Worm (Caenorhabditis elegans) whole organism, L4 larva: Measurements from ENCODE around the gene idpb-2.

Source experiments
- F10B5.3 ChIP-seq: sonication (generic microtip); optimal IDR thresholded peaks from 2 replicates; lab custom pipeline; 2016; ENCODE audit warnings: mild to moderate bottlenecking, missing genetic modification characterization, missing compliant biosample characterization
- F26F4.8 ChIP-seq: fragments of 200-800 bp; sonication (Bioruptor generic); conservative IDR thresholded peaks from 2 replicates; pipeline ENCODE4 v1.3.6; 2022; ENCODE audit warnings: missing genetic modification characterization, missing compliant biosample characterization
- F37D6.2 ChIP-seq: sonication (generic microtip); optimal IDR thresholded peaks from 2 replicates; lab custom pipeline; 2016; ENCODE audit warnings: mild to moderate bottlenecking, missing genetic modification characterization, missing compliant biosample characterization
- R02D3.7 ChIP-seq: fragments of 150-350 bp; sonication (generic microtip); optimal IDR thresholded peaks from 3 replicates; lab custom pipeline; 2014; ENCODE audit warnings: missing biosample characterization, missing genetic modification characterization
- T26A8.4 ChIP-seq: fragments of 200-800 bp; sonication (Bioruptor generic); IDR thresholded peaks from 2 replicates; pipeline ENCODE4 v1.3.6; 2022; ENCODE audit warnings: missing genetic modification characterization, missing compliant biosample characterization
- Y105C5A.15 ChIP-seq: fragments of 200-800 bp; sonication (Bioruptor generic); IDR thresholded peaks from 2 replicates; pipeline ENCODE4 v1.3.6; 2022; ENCODE audit warnings: missing genetic modification characterization, missing compliant biosample characterization
- aha-1 ChIP-seq: fragments of 150-350 bp; peaks from one replicate; lab custom pipeline; 2014; ENCODE audit warnings: missing biosample characterization, missing genetic modification characterization
- aly-2 ChIP-seq: sonication (generic microtip); optimal IDR thresholded peaks from 2 replicates; lab custom pipeline; 2018; ENCODE audit warnings: missing biosample characterization, missing genetic modification characterization
- ama-1 ChIP-seq: fragments of 150-350 bp; optimal IDR thresholded peaks from 2 replicates; lab custom pipeline; 2014; ENCODE audit warnings: inconsistent platforms, mixed read lengths
- attf-4 ChIP-seq: sonication (generic microtip); optimal IDR thresholded peaks from 3 replicates; lab custom pipeline; 2017; ENCODE audit warnings: missing biosample characterization, missing genetic modification characterization
- ceh-82 ChIP-seq: sonication (generic microtip); optimal IDR thresholded peaks from 2 replicates; lab custom pipeline; 2017; ENCODE audit warnings: missing biosample characterization, missing genetic modification characterization
- daf-8 ChIP-seq: fragments of 200-800 bp; sonication (Bioruptor generic); IDR thresholded peaks from 2 replicates; pipeline ENCODE4 v1.3.6; 2022; ENCODE audit warnings: missing genetic modification characterization, missing compliant biosample characterization
- dmd-6 ChIP-seq: fragments of 200-800 bp; sonication (Bioruptor generic); IDR thresholded peaks from 2 replicates; pipeline ENCODE4 v1.3.6; 2022; ENCODE audit warnings: missing genetic modification reagents, missing genetic modification characterization, missing compliant biosample characterization
- dve-1 ChIP-seq: sonication (generic microtip); optimal IDR thresholded peaks from 2 replicates; lab custom pipeline; 2017; ENCODE audit warnings: antibody characterized with exemption, mild to moderate bottlenecking, missing genetic modification characterization, missing compliant biosample characterization; ENCODE audit not compliant: insufficient read depth
- egl-27 ChIP-seq: sonication (generic microtip); optimal IDR thresholded peaks from 3 replicates; lab custom pipeline; 2017; ENCODE audit warnings: missing biosample characterization, missing genetic modification reagents, missing genetic modification characterization
- egl-43 ChIP-seq: fragments of 200-800 bp; sonication (Bioruptor generic); IDR thresholded peaks from 2 replicates; pipeline ENCODE4 v1.3.6; 2022; ENCODE audit warnings: missing genetic modification reagents, missing genetic modification characterization, missing compliant biosample characterization
- fos-1 ChIP-seq: fragments of 150-350 bp; optimal IDR thresholded peaks from 2 replicates; lab custom pipeline; 2014; ENCODE audit warnings: missing biosample characterization, missing genetic modification characterization
- hif-1 ChIP-seq, 2 experiments: sonication (generic microtip); optimal IDR thresholded peaks; 2 replicates each; lab custom pipeline; 2016 to 2017; ENCODE audit warnings: missing compliant biosample characterization in 2 of 2, missing genetic modification characterization in 2 of 2, missing genetic modification reagents in 2 of 2, missing genotype in 2 of 2, mild to moderate bottlenecking in 1 of 2
- hlh-30 ChIP-seq: sonication (generic microtip); optimal IDR thresholded peaks from 2 replicates; lab custom pipeline; 2017; ENCODE audit warnings: antibody characterized with exemption, mild to moderate bottlenecking, missing genetic modification characterization, missing compliant biosample characterization; ENCODE audit not compliant: insufficient read depth
- jun-1 ChIP-seq: fragments of 150-350 bp; optimal IDR thresholded peaks from 2 replicates; lab custom pipeline; 2014; ENCODE audit warnings: missing biosample characterization, missing genetic modification reagents, missing genetic modification characterization
- lin-29 ChIP-seq: fragments of 200-800 bp; sonication (Bioruptor generic); IDR thresholded peaks from 2 replicates; pipeline ENCODE4 v1.3.6; 2022; ENCODE audit warnings: missing genetic modification reagents, missing genetic modification characterization, missing compliant biosample characterization
- lir-3 ChIP-seq: sonication (generic microtip); optimal IDR thresholded peaks from 2 replicates; lab custom pipeline; 2016; ENCODE audit warnings: mild to moderate bottlenecking, missing genetic modification characterization, missing compliant biosample characterization
- lsy-2 ChIP-seq, 2 experiments: fragments of 150-350 bp in 1 of 2; sonication (generic microtip) in 1 of 2; optimal IDR thresholded peaks; 2 replicates each; lab custom pipeline; 2014 to 2017; ENCODE audit warnings: missing biosample characterization in 2 of 2, missing genetic modification characterization in 2 of 2
- madf-9 ChIP-seq: fragments of 200-800 bp; sonication (Bioruptor generic); conservative IDR thresholded peaks from 2 replicates; pipeline ENCODE4 v1.3.6; 2022; ENCODE audit warnings: missing genetic modification reagents, missing genetic modification characterization, missing compliant biosample characterization
- mdl-1 ChIP-seq, 2 experiments: fragments of 150-350 bp in 1 of 2; sonication (generic microtip) in 1 of 2; optimal IDR thresholded peaks; 2 replicates each; lab custom pipeline; 2014 to 2017; ENCODE audit warnings: missing biosample characterization in 2 of 2, missing genetic modification characterization in 2 of 2
- mes-2 ChIP-seq: sonication (generic microtip); optimal IDR thresholded peaks from 2 replicates; lab custom pipeline; 2016; ENCODE audit warnings: missing genotype, mild to moderate bottlenecking, missing genetic modification characterization, missing compliant biosample characterization; ENCODE audit not compliant: poor library complexity, severe bottlenecking
- mxl-2 ChIP-seq: fragments of 200-800 bp; sonication (Bioruptor generic); conservative IDR thresholded peaks from 2 replicates; pipeline ENCODE4 v1.3.6; 2022; ENCODE audit warnings: missing genetic modification reagents, missing genetic modification characterization, missing compliant biosample characterization
- nhr-10 ChIP-seq: fragments of 150-350 bp; optimal IDR thresholded peaks from 2 replicates; lab custom pipeline; 2014; ENCODE audit warnings: missing biosample characterization, missing genetic modification characterization
- nhr-237 ChIP-seq: sonication (generic microtip); optimal IDR thresholded peaks from 2 replicates; lab custom pipeline; 2017; ENCODE audit warnings: missing biosample characterization, missing genetic modification characterization
- nhr-28 ChIP-seq: fragments of 150-350 bp; optimal IDR thresholded peaks from 2 replicates; lab custom pipeline; 2014; ENCODE audit warnings: missing biosample characterization, missing genetic modification characterization
- nhr-48 ChIP-seq: sonication (generic microtip); optimal IDR thresholded peaks from 2 replicates; lab custom pipeline; 2016; ENCODE audit warnings: mild to moderate bottlenecking, missing genetic modification characterization, missing compliant biosample characterization
- nhr-6 ChIP-seq: fragments of 150-350 bp; optimal IDR thresholded peaks from 2 replicates; lab custom pipeline; 2014; ENCODE audit warnings: missing biosample characterization, missing genetic modification characterization
- nhr-76 ChIP-seq: fragments of 150-350 bp; optimal IDR thresholded peaks from 2 replicates; lab custom pipeline; 2014; ENCODE audit warnings: missing biosample characterization, missing genetic modification characterization
- pha-4 ChIP-seq, 2 experiments: fragments of 150-350 bp in 1 of 2; fragments of 200-800 bp in 1 of 2; sonication (Bioruptor generic) in 1 of 2; IDR thresholded peaks in 1 of 2; optimal IDR thresholded peaks in 1 of 2; 2 replicates each; pipeline versions ENCODE4 v1.3.6 to Lab custom; 2014 to 2022; ENCODE audit warnings: missing genetic modification characterization in 2 of 2, missing genetic modification reagents in 2 of 2, missing biosample characterization in 1 of 2, missing compliant biosample characterization in 1 of 2
- php-3 ChIP-seq: fragments of 200-800 bp; sonication (Bioruptor generic); IDR thresholded peaks from 2 replicates; pipeline ENCODE4 v1.3.6; 2022; ENCODE audit warnings: missing genetic modification reagents, missing genetic modification characterization, missing compliant biosample characterization
- pqm-1 ChIP-seq: sonication (generic microtip); optimal IDR thresholded peaks from 2 replicates; lab custom pipeline; 2017; ENCODE audit warnings: missing biosample characterization, missing genetic modification characterization
- rbr-2 ChIP-seq: sonication (generic microtip); optimal IDR thresholded peaks from 2 replicates; lab custom pipeline; 2016; ENCODE audit warnings: missing genotype, missing genetic modification characterization, missing compliant biosample characterization
- spr-1 ChIP-seq: sonication (generic microtip); optimal IDR thresholded peaks from 2 replicates; lab custom pipeline; 2016; ENCODE audit warnings: mild to moderate bottlenecking, missing genetic modification characterization, missing compliant biosample characterization
- tag-97 ChIP-seq: fragments of 200-800 bp; sonication (Bioruptor generic); IDR thresholded peaks from 2 replicates; pipeline ENCODE4 v1.3.6; 2022; ENCODE audit warnings: missing genetic modification characterization, missing compliant biosample characterization
- tra-1 ChIP-seq: fragments of 200-800 bp; sonication (Bioruptor generic); IDR thresholded peaks from 2 replicates; pipeline ENCODE4 v1.3.6; 2022; ENCODE audit warnings: missing genetic modification reagents, missing genetic modification characterization, missing compliant biosample characterization
- unc-130 ChIP-seq: sonication (generic microtip); optimal IDR thresholded peaks from 2 replicates; lab custom pipeline; 2016; ENCODE audit warnings: missing genetic modification reagents, missing genetic modification characterization, missing compliant biosample characterization
- unc-39 ChIP-seq: sonication (generic microtip); optimal IDR thresholded peaks from 2 replicates; lab custom pipeline; 2017; ENCODE audit warnings: missing biosample characterization, missing genetic modification characterization
- unc-62 ChIP-seq, 3 experiments: fragments of 150-350 bp in 1 of 3; sonication (generic microtip); optimal IDR thresholded peaks in 2 of 3; peaks in 1 of 3; 1 replicate in 1 of 3; 2 replicates in 2 of 3; lab custom pipeline; 2014 to 2017; ENCODE audit warnings: missing biosample characterization in 3 of 3, missing genetic modification characterization in 3 of 3, missing genetic modification reagents in 3 of 3, missing genotype in 1 of 3
- vab-7 ChIP-seq: fragments of 200-800 bp; sonication (Bioruptor generic); IDR thresholded peaks from 2 replicates; pipeline ENCODE4 v1.3.6; 2022; ENCODE audit warnings: missing genetic modification reagents, missing genetic modification characterization, missing compliant biosample characterization
- zfp-3 ChIP-seq: fragments of 200-800 bp; sonication (Bioruptor generic); conservative IDR thresholded peaks from 2 replicates; pipeline ENCODE4 v1.3.6; 2022; ENCODE audit warnings: missing genetic modification reagents, missing genetic modification characterization, missing compliant biosample characterization
- ztf-11 ChIP-seq: fragments of 150-350 bp; optimal IDR thresholded peaks from 2 replicates; lab custom pipeline; 2014; ENCODE audit warnings: missing biosample characterization, missing genetic modification characterization
- ztf-7 ChIP-seq: fragments of 150-350 bp; optimal IDR thresholded peaks from 2 replicates; lab custom pipeline; 2014; ENCODE audit warnings: missing biosample characterization, missing genetic modification characterization

Gene idpb-2

ce11 chrII:5084225-5084624 is 14.8 kb upstream of the idpb-2 start:
- TF ChIP-seq zfp-3 (no peak), dmd-6 (peak; percentile 25; the same call in 1 of the 2 replicates), spr-1 (tag; lab: Kevin White, UChicago) (no peak), nhr-28 (tag; lab: Kevin White, UChicago) (peak; percentile 39)

ce11 chrII:5083341-5083740 is 13.9 kb upstream of the idpb-2 start, which contains the start of gene C04G6.4:
C04G6.4 (minus strand) TSS chrII:5083441.
- TF ChIP-seq F37D6.2 (no peak), hlh-30 (tag; lab: Kevin White, UChicago) (no peak), nhr-76 (tag; lab: Kevin White, UChicago) (no peak), F10B5.3 (tag; lab: Kevin White, UChicago) (no peak), mdl-1 (tag; optimal IDR thresholded peaks at IDR 0.05; lab: Kevin White, UChicago) (no peak), mxl-2 (GFP tag; lab: Robert Waterston, UW) (no peak), madf-9 (GFP tag; lab: Robert Waterston, UW) (no peak), egl-27 (tag; lab: Kevin White, UChicago) (no peak), fos-1 (no peak), aly-2 (tag; lab: Kevin White, UChicago) (no peak), ceh-82 (tag; lab: Kevin White, UChicago) (no peak), vab-7 (GFP tag; lab: Robert Waterston, UW) (no peak), R02D3.7 (tag; lab: Kevin White, UChicago) (no peak), pha-4 (GFP tag; IDR thresholded peaks at IDR 0.05; lab: Robert Waterston, UW) (no peak), pha-4 (tag; optimal IDR thresholded peaks at IDR 0.05; lab: Kevin White, UChicago) (no peak)

- no peak for TF ChIP-seq ama-1 (lab: Kevin White, UChicago)
- TF ChIP-seq aha-1 (tag; lab: Kevin White, UChicago), result peak; percentile 27
- TF ChIP-seq nhr-48 (tag; lab: Kevin White, UChicago), result no peak
- TF ChIP-seq tag-97 (GFP tag; lab: Robert Waterston, UW), result no peak
- no peak for TF ChIP-seq lir-3 (tag; lab: Kevin White, UChicago)
- TF ChIP-seq unc-130 (GFP tag; lab: Kevin White, UChicago), result peak; percentile 27
- TF ChIP-seq ztf-7 (tag; lab: Kevin White, UChicago), result no peak
- no peak for TF ChIP-seq attf-4 (tag; lab: Kevin White, UChicago)
- TF ChIP-seq lin-29 (GFP tag; lab: Robert Waterston, UW), result no peak
- TF ChIP-seq hif-1 (tag; optimal IDR thresholded peaks at IDR 0.05; lab: Kevin White, UChicago), result no peak
- TF ChIP-seq jun-1 (tag; lab: Kevin White, UChicago), result no peak
- TF ChIP-seq F26F4.8, result no peak
- TF ChIP-seq php-3 (GFP tag; lab: Robert Waterston, UW), result no peak
- no peak for TF ChIP-seq ztf-11
- TF ChIP-seq nhr-237 (tag; lab: Kevin White, UChicago), result no peak
- no peak for TF ChIP-seq egl-43
- TF ChIP-seq unc-62 (GFP tag; optimal IDR thresholded peaks at IDR 0.05 in 1 of 2; lab: Kevin White, UChicago), result peak in 1 of 2 experiments; percentile 92
- no peak for TF ChIP-seq unc-62 (tag; optimal IDR thresholded peaks at IDR 0.05; lab: Kevin White, UChicago)
- no peak for TF ChIP-seq vab-7 (GFP tag; lab: Robert Waterston, UW)
- peak in 1 of 2 experiments; percentile 73 for TF ChIP-seq lsy-2 (tag; optimal IDR thresholded peaks at IDR 0.05; lab: Kevin White, UChicago)
- TF ChIP-seq daf-8 (GFP tag; lab: Robert Waterston, UW), result no peak
- no peak for TF ChIP-seq unc-39
- no peak for TF ChIP-seq tra-1 (GFP tag; lab: Robert Waterston, UW)
- TF ChIP-seq T26A8.4 (GFP tag; lab: Robert Waterston, UW), result no peak
- TF ChIP-seq nhr-6 (tag; lab: Kevin White, UChicago), result peak; percentile 57
- TF ChIP-seq zfp-3, result no peak
- peak; percentile 26 for TF ChIP-seq rbr-2 (tag; lab: Kevin White, UChicago)
- no peak for TF ChIP-seq Y105C5A.15 (GFP tag; lab: Robert Waterston, UW)
- TF ChIP-seq pqm-1 (tag; lab: Kevin White, UChicago), result no peak
- peak; percentile 70 for TF ChIP-seq dve-1
- TF ChIP-seq nhr-10 (tag; lab: Kevin White, UChicago), result no peak
- TF ChIP-seq mes-2 (tag; lab: Kevin White, UChicago), result peak; percentile 85
- no peak for TF ChIP-seq F10B5.3 (tag; lab: Kevin White, UChicago)
Measured at ce11 chrII:5081124-5081913, 11.9 kb upstream of the idpb-2 start, which contains the start of gene dsh-2. dsh-2 (minus strand) TSS chrII:5081174.
